Worm (Caenorhabditis elegans) whole organism, early embryonic: Measurements from ENCODE around the gene R02F11.3.

ENCODE experiments used
- F13C5.2 ChIP-seq: sonication (generic microtip); optimal IDR thresholded peaks from 2 replicates; lab custom pipeline; 2017; ENCODE audit warnings: mild to moderate bottlenecking, missing genetic modification characterization, inconsistent platforms, missing compliant biosample characterization
- aly-1 ChIP-seq: sonication (generic microtip); optimal IDR thresholded peaks from 2 replicates; lab custom pipeline; 2016; ENCODE audit warnings: missing genetic modification characterization, missing compliant biosample characterization
- ama-1 ChIP-seq: fragments of 150-350 bp; optimal IDR thresholded peaks from 2 replicates; lab custom pipeline; 2014
- ceh-36 ChIP-seq: sonication (generic microtip); optimal IDR thresholded peaks from 2 replicates; lab custom pipeline; 2016; ENCODE audit warnings: missing genetic modification characterization, inconsistent platforms, missing compliant biosample characterization
- ets-7 ChIP-seq: sonication (generic microtip); optimal IDR thresholded peaks from 2 replicates; lab custom pipeline; 2016; ENCODE audit warnings: missing genotype, missing genetic modification characterization, missing compliant biosample characterization
- flt-1 ChIP-seq: fragments of 200-800 bp; sonication (Bioruptor generic); IDR thresholded peaks from 2 replicates; pipeline ENCODE4 v1.3.6; 2022; ENCODE audit warnings: missing genetic modification characterization, missing compliant biosample characterization
- hmg-4 ChIP-seq: fragments of 200-800 bp; sonication (Bioruptor generic); optimal IDR thresholded peaks from 2 replicates; lab custom pipeline; 2018; ENCODE audit warnings: mild to moderate bottlenecking, missing genetic modification characterization, missing compliant biosample characterization
- hnd-1 ChIP-seq: sonication (generic microtip); optimal IDR thresholded peaks from 2 replicates; lab custom pipeline; 2016; ENCODE audit warnings: missing genetic modification characterization, missing compliant biosample characterization
- pes-1 ChIP-seq: fragments of 200-800 bp; sonication (Bioruptor generic); IDR thresholded peaks from 2 replicates; pipeline ENCODE4 v1.3.6; 2022; ENCODE audit warnings: missing genetic modification reagents, missing genetic modification characterization, missing compliant biosample characterization
- tbx-37 ChIP-seq: fragments of 200-800 bp; sonication (Bioruptor generic); conservative IDR thresholded peaks from 2 replicates; pipeline ENCODE4 v1.3.6; 2022; ENCODE audit warnings: missing genetic modification reagents, missing genetic modification characterization, missing compliant biosample characterization
- tra-4 ChIP-seq: sonication (generic microtip); optimal IDR thresholded peaks from 2 replicates; lab custom pipeline; 2017; ENCODE audit warnings: missing genetic modification characterization, missing compliant biosample characterization

DNA sequence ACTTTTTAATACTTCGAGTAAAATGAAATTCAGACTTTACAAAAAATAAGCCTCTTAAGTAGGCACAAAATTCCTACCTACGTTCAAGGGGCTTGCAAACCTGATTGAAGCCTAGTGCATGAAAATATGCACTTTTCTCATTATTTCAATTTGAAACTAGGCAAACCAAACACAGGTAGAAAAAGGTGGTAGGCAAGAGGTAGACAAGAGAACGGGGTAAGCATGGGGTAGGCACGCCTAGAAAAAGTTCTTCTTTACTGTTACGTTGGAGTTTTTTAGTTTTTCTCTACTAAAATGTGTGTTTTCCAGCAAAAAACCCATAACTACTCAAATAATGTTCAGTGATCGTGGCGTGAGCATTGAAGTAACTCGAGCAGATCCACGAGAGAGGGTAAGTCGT is 45.4 kb upstream of the R02F11.3 start, which contains the start of gene nex-4:
- TF ChIP-seq pes-1, result no peak
- TF ChIP-seq ama-1, result no peak
- no peak for TF ChIP-seq hmg-4 (GFP tag; lab: Kevin White, UChicago)
- no peak for TF ChIP-seq F13C5.2 (tag; lab: Kevin White, UChicago)
- no peak for TF ChIP-seq tra-4 (tag; lab: Kevin White, UChicago)
- no peak for TF ChIP-seq aly-1 (tag; lab: Kevin White, UChicago)
- no peak for TF ChIP-seq flt-1 (GFP tag; lab: Robert Waterston, UW)
- TF ChIP-seq ets-7 (tag; lab: Kevin White, UChicago), result no peak
- TF ChIP-seq hnd-1 (tag; lab: Kevin White, UChicago), result no peak
- no peak for TF ChIP-seq ceh-36 (tag; lab: Kevin White, UChicago)
- TF ChIP-seq tbx-37 (GFP tag; lab: Robert Waterston, UW), result no peak
